Worm (Caenorhabditis elegans): Measurements from ENCODE around the gene gcc-2.

DNA sequence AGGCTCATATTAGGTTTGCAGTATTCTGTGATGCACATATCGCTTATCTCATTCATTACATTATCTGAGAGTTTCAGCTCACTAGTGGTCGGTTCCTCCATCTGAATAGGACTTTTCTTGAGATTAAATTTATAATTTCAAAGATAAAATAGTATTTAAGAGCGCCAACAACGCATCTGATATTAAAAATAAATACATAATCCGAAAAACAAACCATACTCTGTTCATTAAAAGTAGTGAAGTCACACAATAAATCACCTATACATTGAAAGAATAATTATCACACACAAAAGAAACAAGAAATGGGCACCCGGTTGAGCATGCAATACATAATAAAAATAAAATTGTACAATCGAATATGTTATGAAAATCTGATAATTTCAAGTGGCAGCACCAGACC lies 4.5 kb downstream of the gcc-2 start, which contains the start of gene vps-53:
- TF ChIP-seq eyg-1 (tag; optimal IDR thresholded peaks at IDR 0.05) (no peak), tbx-2 (tag; optimal IDR thresholded peaks at IDR 0.05) (no peak), nfya-1 (tag; optimal IDR thresholded peaks at IDR 0.05) (no peak), ceh-30 (tag; optimal IDR thresholded peaks at IDR 0.05) (no peak), ets-4 (tag; optimal IDR thresholded peaks at IDR 0.05) (no peak), unc-42 (tag; optimal IDR thresholded peaks at IDR 0.05) (no peak), pqm-1 (tag; optimal IDR thresholded peaks at IDR 0.05) (no peak), syd-9 (tag; optimal IDR thresholded peaks at IDR 0.05) (no peak), nhr-11 (tag; optimal IDR thresholded peaks at IDR 0.05) (no peak), ceh-48 (tag; optimal IDR thresholded peaks at IDR 0.05) (no peak), mec-3 (tag; optimal IDR thresholded peaks at IDR 0.05; ENCODE audit: borderline replicate concordance) (no peak), tbx-7 (tag; optimal IDR thresholded peaks at IDR 0.05) (no peak)
